Fruit fly (Drosophila melanogaster): ENCODE data around the gene cv.

Gene cv

dm6 chrX:5679079-5679932, 10.5 kb upstream of the cv start (continued):
- TF ChIP-seq CG10321 (GFP tag; IDR thresholded peaks at IDR 0.05) (0 out of 2 replicates have a peak, but pooled peaks have one; percentile 10), CG3065 (GFP tag; optimal IDR thresholded peaks at IDR 0.05) (no peak), Mad (GFP tag; optimal IDR thresholded peaks at IDR 0.05) (peak; percentile 9), ase (GFP tag; IDR thresholded peaks at IDR 0.05) (no peak), H2.0 (GFP tag; IDR thresholded peaks at IDR 0.05) (no peak), pum (GFP tag; optimal IDR thresholded peaks at IDR 0.05) (peak; percentile 32), Pdp1 (GFP tag; optimal IDR thresholded peaks at IDR 0.05) (peak in 1 of 2 experiments; percentile 6), maf-S (GFP tag; optimal IDR thresholded peaks at IDR 0.05) (no peak), Stat92E (GFP tag; optimal IDR thresholded peaks at IDR 0.05) (no peak), CG17829 (tag; optimal IDR thresholded peaks at IDR 0.05) (peak; percentile 60), HLHmδ (GFP tag; optimal IDR thresholded peaks at IDR 0.05) (no peak), CG14050 (GFP tag; IDR thresholded peaks at IDR 0.05) (no peak), Bteb2 (GFP tag; optimal IDR thresholded peaks at IDR 0.05) (no peak), seq (GFP tag; IDR thresholded peaks at IDR 0.05) (0 out of 2 replicates have a peak, but pooled peaks have one; percentile 22), Eip74EF (GFP tag; optimal IDR thresholded peaks at IDR 0.05) (no peak), sisA (GFP tag; IDR thresholded peaks at IDR 0.05) (peak; percentile 54; the same call in 1 of the 2 replicates), prd (optimal IDR thresholded peaks at IDR 0.05) (no peak), prd (GFP tag; IDR thresholded peaks at IDR 0.05) (peak; percentile 67; the same call in 2 of the 3 replicates), CG10565 (GFP tag; optimal IDR thresholded peaks at IDR 0.05) (no peak), danr (GFP tag; IDR thresholded peaks at IDR 0.05) (no peak), gsb (GFP tag; IDR thresholded peaks at IDR 0.05) (no peak), B-H2 (GFP tag; optimal IDR thresholded peaks at IDR 0.05) (no peak), CG18599 (GFP tag; optimal IDR thresholded peaks at IDR 0.05) (no peak), chm (GFP tag; IDR thresholded peaks at IDR 0.05) (peak; percentile 24; the same call in 1 of the 2 replicates), CG12942 (GFP tag; optimal IDR thresholded peaks at IDR 0.05) (peak; percentile 15), Xbp1 (GFP tag; optimal IDR thresholded peaks at IDR 0.05) (peak; percentile 44), CG6683 (GFP tag; optimal IDR thresholded peaks at IDR 0.05) (no peak), CG13123 (GFP tag; optimal IDR thresholded peaks at IDR 0.05) (peak; percentile 4), cas (GFP tag; IDR thresholded peaks at IDR 0.05) (no peak), nerfin-2 (GFP tag; IDR thresholded peaks at IDR 0.05; ENCODE audit: partially characterized antibody) (no peak), HHEX (GFP tag; optimal IDR thresholded peaks at IDR 0.05) (no peak), CG7271 (tag; optimal IDR thresholded peaks at IDR 0.05) (no peak), pros (GFP tag; optimal IDR thresholded peaks at IDR 0.05) (no peak), CG32772 (GFP tag; IDR thresholded peaks at IDR 0.05) (peak; percentile 40; the same call in 1 of the 2 replicates), pan (optimal IDR thresholded peaks at IDR 0.05) (no peak), pan (GFP tag; optimal IDR thresholded peaks at IDR 0.05 in 1 of 2, IDR thresholded peaks at IDR 0.05 in 1 of 2) (peak in 1 of 2 experiments; percentile 33), CG17802 (tag; optimal IDR thresholded peaks at IDR 0.05) (no peak), ken (GFP tag; IDR thresholded peaks at IDR 0.05) (no peak), ftz-f1 (GFP tag; optimal IDR thresholded peaks at IDR 0.05) (no peak), CG32767 (GFP tag; IDR thresholded peaks at IDR 0.05) (no peak), Sox102F (GFP tag; optimal IDR thresholded peaks at IDR 0.05) (peak; percentile 57), az2 (GFP tag; optimal IDR thresholded peaks at IDR 0.05) (peak; percentile 40), CG7372 (GFP tag; IDR thresholded peaks at IDR 0.05) (0 out of 2 replicates have a peak, but pooled peaks have one; percentile 18), Xrp1 (GFP tag; IDR thresholded peaks at IDR 0.05) (peak; percentile 76), CG4360 (GFP tag; IDR thresholded peaks at IDR 0.05) (no peak), CG1832 (GFP tag; optimal IDR thresholded peaks at IDR 0.05) (no peak), Poxn (GFP tag; IDR thresholded peaks at IDR 0.05) (no peak), Lhr (GFP tag; optimal IDR thresholded peaks at IDR 0.05) (peak; percentile 26), lbe (GFP tag; optimal IDR thresholded peaks at IDR 0.05) (peak; percentile 32)
